Worm (Caenorhabditis elegans) whole organism, L4 larva: ENCODE measurements around the gene fbxa-60.

Source experiments
- ceh-82 ChIP-seq: sonication (generic microtip); optimal IDR thresholded peaks from 2 replicates; lab custom pipeline; 2017; ENCODE audit warnings: missing biosample characterization, missing genetic modification characterization
- mxl-3 ChIP-seq: fragments of 200-800 bp; sonication (Bioruptor generic); optimal IDR thresholded peaks from 2 replicates; lab custom pipeline; 2018; ENCODE audit warnings: mild to moderate bottlenecking, missing genetic modification characterization, missing compliant biosample characterization
- nhr-28 ChIP-seq: fragments of 150-350 bp; optimal IDR thresholded peaks from 2 replicates; lab custom pipeline; 2014; ENCODE audit warnings: missing biosample characterization, missing genetic modification characterization

- peak; percentile 39 for TF ChIP-seq nhr-28 (tag; lab: Kevin White, UChicago)
- TF ChIP-seq mxl-3 (GFP tag; lab: Kevin White, UChicago) = no peak
- TF ChIP-seq ceh-82 (tag; lab: Kevin White, UChicago) = no peak
Measured at ce11 chrIII:943426-943927, 2.6 kb downstream of the fbxa-60 start, which contains the start of gene fbxa-59.
